Worm (Caenorhabditis elegans) whole organism, L1 larva: ENCODE data around the gene Y55F3AR.2.

ENCODE experiments used
- C04F5.9 ChIP-seq: sonication (generic microtip); optimal IDR thresholded peaks from 2 replicates; lab custom pipeline; 2016; ENCODE audit warnings: missing genetic modification characterization, missing compliant biosample characterization
- C16A3.4 ChIP-seq: fragments of 150-350 bp; optimal IDR thresholded peaks from 2 replicates; lab custom pipeline; 2014; ENCODE audit warnings: missing biosample characterization, missing genetic modification characterization
- F16B12.6 ChIP-seq: fragments of 150-350 bp; optimal IDR thresholded peaks from 2 replicates; lab custom pipeline; 2014; ENCODE audit warnings: missing biosample characterization, missing genetic modification characterization
- ama-1 ChIP-seq: fragments of 150-350 bp; optimal IDR thresholded peaks from 2 replicates; lab custom pipeline; 2014
- blmp-1 ChIP-seq: fragments of 150-350 bp; optimal IDR thresholded peaks from 2 replicates; lab custom pipeline; 2014; ENCODE audit warnings: missing biosample characterization, missing genetic modification characterization
- ceh-63 ChIP-seq: fragments of 200-800 bp; sonication (Bioruptor generic); optimal IDR thresholded peaks from 2 replicates; lab custom pipeline; 2018; ENCODE audit warnings: mild to moderate bottlenecking, missing genetic modification characterization, missing compliant biosample characterization
- ceh-8 ChIP-seq: fragments of 200-800 bp; sonication (Bioruptor generic); optimal IDR thresholded peaks from 2 replicates; lab custom pipeline; 2018; ENCODE audit warnings: mild to moderate bottlenecking, missing genetic modification characterization, moderate library complexity, missing compliant biosample characterization
- ceh-88 ChIP-seq: fragments of 200-800 bp; sonication (Bioruptor generic); IDR thresholded peaks from 2 replicates; pipeline ENCODE4 v1.3.6; 2022; ENCODE audit warnings: missing genetic modification characterization, missing compliant biosample characterization
- dpl-1 ChIP-seq, 3 experiments: fragments of 150-350 bp in 2 of 3; sonication (generic microtip) in 1 of 3; optimal IDR thresholded peaks; 2 replicates each; lab custom pipeline; 2014 to 2017; ENCODE audit warnings: missing biosample characterization in 3 of 3, missing genetic modification characterization in 3 of 3, missing genetic modification reagents in 3 of 3
- dsc-1 ChIP-seq: sonication (generic microtip); optimal IDR thresholded peaks from 2 replicates; lab custom pipeline; 2016; ENCODE audit warnings: mild to moderate bottlenecking, missing genetic modification characterization, missing compliant biosample characterization
- hlh-4 ChIP-seq: sonication (generic microtip); optimal IDR thresholded peaks from 2 replicates; lab custom pipeline; 2016; ENCODE audit warnings: mild to moderate bottlenecking, missing genetic modification characterization, missing compliant biosample characterization
- irx-1 ChIP-seq: sonication (generic microtip); optimal IDR thresholded peaks from 2 replicates; lab custom pipeline; 2016; ENCODE audit warnings: missing genetic modification characterization, missing compliant biosample characterization
- jun-1 ChIP-seq: fragments of 150-350 bp; optimal IDR thresholded peaks from 2 replicates; lab custom pipeline; 2014; ENCODE audit warnings: missing biosample characterization, missing genetic modification reagents, missing genetic modification characterization
- lin-14 ChIP-seq: fragments of 200-800 bp; sonication (Bioruptor generic); optimal IDR thresholded peaks from 2 replicates; lab custom pipeline; 2018; ENCODE audit warnings: mild to moderate bottlenecking, missing genetic modification characterization, moderate library complexity, missing compliant biosample characterization
- lin-15B ChIP-seq: fragments of 150-350 bp; sonication (generic microtip); optimal IDR thresholded peaks from 3 replicates; lab custom pipeline; 2014; ENCODE audit warnings: missing biosample characterization, missing genetic modification characterization
- lin-39 ChIP-seq: fragments of 150-350 bp; optimal IDR thresholded peaks from 2 replicates; lab custom pipeline; 2014; ENCODE audit warnings: missing biosample characterization, missing genetic modification reagents, missing genetic modification characterization
- lir-3 ChIP-seq: sonication (generic microtip); optimal IDR thresholded peaks from 2 replicates; lab custom pipeline; 2016; ENCODE audit warnings: mild to moderate bottlenecking, missing genetic modification characterization, moderate library complexity, missing compliant biosample characterization; ENCODE audit not compliant: poor library complexity
- lsy-2 ChIP-seq, 2 experiments: fragments of 150-350 bp; optimal IDR thresholded peaks; 2 replicates each; lab custom pipeline; 2014; ENCODE audit warnings: missing biosample characterization in 2 of 2, missing genetic modification characterization in 2 of 2
- mab-9 ChIP-seq: fragments of 200-800 bp; sonication (Bioruptor generic); IDR thresholded peaks from 2 replicates; pipeline ENCODE4 v1.3.6; 2022; ENCODE audit warnings: missing genetic modification reagents, missing genetic modification characterization, missing compliant biosample characterization
- mdl-1 ChIP-seq, 2 experiments: fragments of 150-350 bp; optimal IDR thresholded peaks; 2 replicates each; lab custom pipeline; 2014 to 2017; ENCODE audit warnings: missing biosample characterization in 2 of 2, missing genetic modification characterization in 2 of 2, inconsistent platforms in 1 of 2
- mep-1 ChIP-seq: fragments of 150-350 bp; optimal IDR thresholded peaks from 2 replicates; lab custom pipeline; 2014; ENCODE audit warnings: missing biosample characterization, missing genetic modification characterization
- nhr-19 ChIP-seq: fragments of 200-800 bp; sonication (Bioruptor generic); conservative IDR thresholded peaks from 2 replicates; pipeline ENCODE4 v1.3.6; 2022; ENCODE audit warnings: missing genetic modification characterization, missing compliant biosample characterization
- nhr-20 ChIP-seq: sonication (generic microtip); optimal IDR thresholded peaks from 2 replicates; lab custom pipeline; 2016; ENCODE audit warnings: mild to moderate bottlenecking, missing genetic modification characterization, missing compliant biosample characterization
- nhr-28 ChIP-seq: fragments of 150-350 bp; optimal IDR thresholded peaks from 2 replicates; lab custom pipeline; 2014; ENCODE audit warnings: missing biosample characterization, missing genetic modification characterization
- nhr-71 ChIP-seq: sonication (generic microtip); optimal IDR thresholded peaks from 2 replicates; lab custom pipeline; 2016; ENCODE audit warnings: mild to moderate bottlenecking, missing genetic modification characterization, moderate library complexity, missing compliant biosample characterization
- nhr-76 ChIP-seq: sonication (generic microtip); optimal IDR thresholded peaks from 2 replicates; lab custom pipeline; 2017; ENCODE audit warnings: missing biosample characterization, missing genetic modification characterization
- nhr-90 ChIP-seq: sonication (generic microtip); optimal IDR thresholded peaks from 2 replicates; lab custom pipeline; 2016; ENCODE audit warnings: mild to moderate bottlenecking, missing genetic modification characterization, missing compliant biosample characterization; ENCODE audit not compliant: poor library complexity
- pag-3 ChIP-seq: sonication (generic microtip); optimal IDR thresholded peaks from 2 replicates; lab custom pipeline; 2017; ENCODE audit warnings: missing genetic modification characterization, mild to moderate bottlenecking, missing compliant biosample characterization, antibody characterized with exemption, borderline replicate concordance; ENCODE audit not compliant: insufficient read depth
- pax-3 ChIP-seq: fragments of 200-800 bp; sonication (Bioruptor generic); optimal IDR thresholded peaks from 2 replicates; lab custom pipeline; 2018; ENCODE audit warnings: mild to moderate bottlenecking, missing genetic modification characterization, moderate library complexity, missing compliant biosample characterization
- rnt-1 ChIP-seq: sonication (generic microtip); optimal IDR thresholded peaks from 2 replicates; lab custom pipeline; 2016; ENCODE audit warnings: mild to moderate bottlenecking, missing genetic modification characterization, moderate library complexity, missing compliant biosample characterization
- skn-1 ChIP-seq: fragments of 150-350 bp; optimal IDR thresholded peaks from 2 replicates; lab custom pipeline; 2014; ENCODE audit warnings: missing biosample characterization, missing genetic modification characterization
- snu-23 ChIP-seq: sonication (generic microtip); optimal IDR thresholded peaks from 2 replicates; lab custom pipeline; 2016; ENCODE audit warnings: missing genetic modification characterization, missing compliant biosample characterization
- unc-130 ChIP-seq: fragments of 150-350 bp; optimal IDR thresholded peaks from 2 replicates; lab custom pipeline; 2017; ENCODE audit warnings: missing biosample characterization, missing genetic modification characterization, inconsistent platforms
- unc-62 ChIP-seq: fragments of 150-350 bp; optimal IDR thresholded peaks from 2 replicates; lab custom pipeline; 2014; ENCODE audit warnings: missing biosample characterization, missing genetic modification reagents, missing genetic modification characterization

The Y55F3AR.2 gene

ce11 chrIV:1104518-1104917 lies 10.2 kb downstream of the Y55F3AR.2 start, which contains the start of the genes C44B12.9 and C44B12.3:
C44B12.9 (minus strand) TSS chrIV:1104618.
C44B12.3 (plus strand) TSS chrIV:1104766.
- TF ChIP-seq F16B12.6 (tag; lab: Kevin White, UChicago) (no peak), nhr-71 (tag; lab: Kevin White, UChicago) (no peak), ceh-63 (no peak), nhr-90 (tag; lab: Kevin White, UChicago) (no peak), irx-1 (tag; lab: Kevin White, UChicago) (no peak), nhr-76 (tag; lab: Kevin White, UChicago) (no peak), mdl-1 (tag; optimal IDR thresholded peaks at IDR 0.05; lab: Kevin White, UChicago) (no peak), ceh-88 (no peak)

ce11 chrIV:1105104-1105503 lies 10.8 kb downstream of the Y55F3AR.2 start:
- TF ChIP-seq unc-130 (tag; lab: Kevin White, UChicago) (peak; percentile 27), snu-23 (GFP tag; lab: Kevin White, UChicago) (peak; percentile 36), rnt-1 (peak; percentile 77), nhr-71 (tag; lab: Kevin White, UChicago) (peak; percentile 76), lin-15B (no peak), dpl-1 (GFP tag; optimal IDR thresholded peaks at IDR 0.05; lab: Kevin White, UChicago) (no peak), nhr-19 (GFP tag; lab: Robert Waterston, UW) (peak; percentile 38), skn-1 (tag; lab: Kevin White, UChicago) (no peak), lsy-2 (tag; optimal IDR thresholded peaks at IDR 0.05; lab: Kevin White, UChicago) (peak; percentile 16 to 32), F16B12.6 (tag; lab: Kevin White, UChicago) (no peak), nhr-76 (tag; lab: Kevin White, UChicago) (no peak)

ce11 chrIV:1105999-1106398 lies 11.7 kb downstream of the Y55F3AR.2 start:
- no peak for TF ChIP-seq ceh-8
- TF ChIP-seq pag-3 (tag; lab: Kevin White, UChicago): peak; percentile 31
- peak; percentile 29 for TF ChIP-seq lin-14 (GFP tag; lab: Kevin White, UChicago)
- no peak for TF ChIP-seq snu-23 (GFP tag; lab: Kevin White, UChicago)
- no peak for TF ChIP-seq mab-9 (GFP tag; lab: Robert Waterston, UW)
- no peak for TF ChIP-seq pax-3
- TF ChIP-seq nhr-28 (tag; lab: Kevin White, UChicago): no peak
- peak; percentile 29 for TF ChIP-seq nhr-71 (tag; lab: Kevin White, UChicago)
- peak; percentile 28 for TF ChIP-seq rnt-1
- TF ChIP-seq lir-3 (tag; lab: Kevin White, UChicago): no peak
- TF ChIP-seq irx-1 (tag; lab: Kevin White, UChicago): no peak
- TF ChIP-seq C04F5.9 (tag; lab: Kevin White, UChicago): no peak
- no peak for TF ChIP-seq unc-62
- TF ChIP-seq nhr-19 (GFP tag; lab: Robert Waterston, UW): no peak
- TF ChIP-seq C16A3.4: no peak
- TF ChIP-seq F16B12.6 (tag; lab: Kevin White, UChicago): no peak

- TF ChIP-seq lir-3 (tag; lab: Kevin White, UChicago): no peak
- peak; percentile 11 for TF ChIP-seq dsc-1
- peak; percentile 75 for TF ChIP-seq lin-39 (tag; lab: Kevin White, UChicago)
- TF ChIP-seq nhr-71 (tag; lab: Kevin White, UChicago): peak; percentile 53
- no peak for TF ChIP-seq hlh-4 (tag; lab: Kevin White, UChicago)
- TF ChIP-seq rnt-1: peak; percentile 48
- TF ChIP-seq lin-14 (GFP tag; lab: Kevin White, UChicago): peak; percentile 17
- TF ChIP-seq blmp-1 (tag; lab: Kevin White, UChicago): no peak
- no peak for TF ChIP-seq jun-1 (tag; lab: Kevin White, UChicago)
- peak; percentile 11 for TF ChIP-seq nhr-20 (tag; lab: Kevin White, UChicago)
- peak; percentile 61 for TF ChIP-seq ama-1
- peak in 1 of 2 experiments; percentile 19 for TF ChIP-seq lsy-2 (tag; optimal IDR thresholded peaks at IDR 0.05; lab: Kevin White, UChicago)
- TF ChIP-seq mep-1: peak; percentile 7
Observed at ce11 chrIV:1107190-1107589, 12.8 kb downstream of the Y55F3AR.2 start, which contains the start of gene ost-1. ost-1 (plus strand) TSS chrIV:1107396.
